Worm (Caenorhabditis elegans): ENCODE measurements around the gene F35C11.6.

- TF ChIP-seq lin-29 (GFP tag; IDR thresholded peaks at IDR 0.05) (no peak), ceh-28 (tag; optimal IDR thresholded peaks at IDR 0.05) (no peak), lin-15B (tag; optimal IDR thresholded peaks at IDR 0.05) (no peak), lir-3 (tag; optimal IDR thresholded peaks at IDR 0.05) (no peak), unc-39 (tag; optimal IDR thresholded peaks at IDR 0.05) (no peak), jun-1 (tag; optimal IDR thresholded peaks at IDR 0.05) (no peak), F37D6.2 (tag; optimal IDR thresholded peaks at IDR 0.05) (no peak), mxl-2 (GFP tag; conservative IDR thresholded peaks at IDR 0.05) (no peak), nhr-42 (GFP tag; IDR thresholded peaks at IDR 0.05) (no peak)
These were observed 42.0 kb downstream of the F35C11.6 start, which contains the start of gene ifg-1 for ce11 chrII:8216922-8217321.
